Fruit fly (Drosophila melanogaster): ENCODE measurements around the gene GCC88.

- TF ChIP-seq CG17806 (tag; optimal IDR thresholded peaks at IDR 0.05): peak; percentile 95
- TF ChIP-seq CG12605 (GFP tag; IDR thresholded peaks at IDR 0.05): peak; percentile 99
- TF ChIP-seq rn (GFP tag; IDR thresholded peaks at IDR 0.05): peak; percentile 95
- TF ChIP-seq Pif1B (GFP tag; optimal IDR thresholded peaks at IDR 0.05): no peak
- TF ChIP-seq CG10348 (GFP tag; IDR thresholded peaks at IDR 0.05): peak; percentile 81
Observed at dm6 chr3R:11226496-11226895, 3.9 kb downstream of the GCC88 start, which contains the start of gene CG17726.

All from whole organism, pupa.